Worm (Caenorhabditis elegans): ENCODE results near the gene T22B7.8.
A peak's percentile ranks its signal among the peaks of the same experiment; 100 is the strongest.

T22B7.8 gene

DNA sequence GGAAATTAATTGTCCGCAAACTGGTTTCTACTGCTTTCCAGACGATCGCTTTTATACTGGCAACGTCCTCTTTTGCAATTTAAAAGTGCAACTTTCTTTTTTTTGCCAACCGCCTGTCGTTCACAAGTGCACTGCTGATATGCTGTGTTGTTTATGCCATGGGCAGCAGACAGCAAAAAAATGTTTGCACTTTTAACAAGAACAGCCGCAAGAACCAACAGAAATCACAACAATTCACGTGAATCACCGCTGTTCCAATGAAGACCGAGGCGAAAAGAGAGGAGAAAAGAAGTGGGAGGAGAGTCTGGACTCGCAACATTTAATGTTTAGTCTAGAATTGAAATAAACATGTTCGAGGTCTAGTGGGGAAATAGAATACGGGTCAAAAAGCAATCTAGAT is 22.1 kb downstream of the T22B7.8 start, which contains the start of gene T22B7.7 (continued):
- no peak for TF ChIP-seq F57C9.4 (tag; optimal IDR thresholded peaks at IDR 0.05)
- TF ChIP-seq ekl-4 (GFP tag; IDR thresholded peaks at IDR 0.05), result no peak
- TF ChIP-seq him-1 (tag; optimal IDR thresholded peaks at IDR 0.05), result no peak
- TF ChIP-seq snpc-4 (GFP tag; optimal IDR thresholded peaks at IDR 0.05), result no peak
- TF ChIP-seq snpc-4 (tag; optimal IDR thresholded peaks at IDR 0.05), result no peak
- TF ChIP-seq bed-2 (GFP tag; IDR thresholded peaks at IDR 0.05), result no peak
- no peak for TF ChIP-seq ama-1 (optimal IDR thresholded peaks at IDR 0.05)
- no peak for TF ChIP-seq ama-1 (GFP tag; optimal IDR thresholded peaks at IDR 0.05)
- no peak for TF ChIP-seq nfya-1 (tag; optimal IDR thresholded peaks at IDR 0.05; ENCODE audit: borderline replicate concordance, insufficient read depth)
- 0 out of 2 replicates have a peak, but pooled peaks have one; percentile 30 for TF ChIP-seq egl-44 (GFP tag; IDR thresholded peaks at IDR 0.05)
- TF ChIP-seq mcd-1 (GFP tag; IDR thresholded peaks at IDR 0.05), result no peak
- no peak for TF ChIP-seq Y67H2A.10 (GFP tag; conservative IDR thresholded peaks at IDR 0.05)
- no peak for TF ChIP-seq F55B11.4 (tag; optimal IDR thresholded peaks at IDR 0.05; ENCODE audit: borderline replicate concordance, insufficient read depth)
- TF ChIP-seq pha-4 (tag; optimal IDR thresholded peaks at IDR 0.05), result no peak
- TF ChIP-seq ets-4 (GFP tag; optimal IDR thresholded peaks at IDR 0.05), result no peak
- TF ChIP-seq ztf-28 (GFP tag; IDR thresholded peaks at IDR 0.05), result no peak
- no peak for TF ChIP-seq nhr-27 (tag; optimal IDR thresholded peaks at IDR 0.05)
- no peak for TF ChIP-seq ztf-18 (tag; optimal IDR thresholded peaks at IDR 0.05)
- TF ChIP-seq aptf-2 (GFP tag; conservative IDR thresholded peaks at IDR 0.05), result no peak
- TF ChIP-seq Y79H2A.3 (GFP tag; conservative IDR thresholded peaks at IDR 0.05), result no peak
- TF ChIP-seq let-526 (GFP tag; IDR thresholded peaks at IDR 0.05), result no peak
- TF ChIP-seq let-607 (tag; optimal IDR thresholded peaks at IDR 0.05), result no peak
- no peak for TF ChIP-seq pbrm-1 (GFP tag; IDR thresholded peaks at IDR 0.05)
- no peak for TF ChIP-seq B0261.1 (tag; optimal IDR thresholded peaks at IDR 0.05)
- TF ChIP-seq sptf-2 (GFP tag; optimal IDR thresholded peaks at IDR 0.05), result no peak
- no peak for TF ChIP-seq lin-26 (GFP tag; IDR thresholded peaks at IDR 0.05)
- no peak for TF ChIP-seq akir-1 (GFP tag; optimal IDR thresholded peaks at IDR 0.05)
- TF ChIP-seq nfya-2 (GFP tag; IDR thresholded peaks at IDR 0.05), result no peak
- no peak for TF ChIP-seq egrh-3 (GFP tag; IDR thresholded peaks at IDR 0.05)
- no peak for TF ChIP-seq F10E7.11 (tag; optimal IDR thresholded peaks at IDR 0.05)
- no peak for TF ChIP-seq mel-28 (tag; optimal IDR thresholded peaks at IDR 0.05; ENCODE audit: borderline replicate concordance)
- no peak for TF ChIP-seq Y53F4B.3 (GFP tag; IDR thresholded peaks at IDR 0.05)
- no peak for TF ChIP-seq D2030.7 (GFP tag; IDR thresholded peaks at IDR 0.05)
- TF ChIP-seq K11D2.4 (GFP tag; IDR thresholded peaks at IDR 0.05), result peak; percentile 47; the same call in 1 of the 2 replicates
- TF ChIP-seq sea-2 (GFP tag; IDR thresholded peaks at IDR 0.05), result no peak
- TF ChIP-seq nhr-80 (tag; optimal IDR thresholded peaks at IDR 0.05), result peak; percentile 63
- TF ChIP-seq F22D6.2 (tag; optimal IDR thresholded peaks at IDR 0.05), result peak; percentile 43
- no peak for TF ChIP-seq B0035.1 (tag; optimal IDR thresholded peaks at IDR 0.05)
- no peak for TF ChIP-seq lin-35 (GFP tag; optimal IDR thresholded peaks at IDR 0.05)
- TF ChIP-seq mxl-1 (tag; optimal IDR thresholded peaks at IDR 0.05), result no peak
- TF ChIP-seq chd-7 (tag; optimal IDR thresholded peaks at IDR 0.05), result peak; percentile 13
- TF ChIP-seq tbp1 (GFP tag; optimal IDR thresholded peaks at IDR 0.05), result no peak
- no peak for TF ChIP-seq cebp-2 (GFP tag; IDR thresholded peaks at IDR 0.05)
- TF ChIP-seq attf-3 (GFP tag; conservative IDR thresholded peaks at IDR 0.05), result no peak
- no peak for TF ChIP-seq nhr-120 (GFP tag; IDR thresholded peaks at IDR 0.05)
- TF ChIP-seq dpff-1 (tag; optimal IDR thresholded peaks at IDR 0.05), result no peak
- no peak for TF ChIP-seq hsf-1 (GFP tag; IDR thresholded peaks at IDR 0.05)
- no peak for TF ChIP-seq F23B12.7 (tag; optimal IDR thresholded peaks at IDR 0.05; ENCODE audit: insufficient read depth)
- no peak for TF ChIP-seq zfh-2 (GFP tag; conservative IDR thresholded peaks at IDR 0.05)
- peak; percentile 63 for TF ChIP-seq lin-40 (tag; optimal IDR thresholded peaks at IDR 0.05)
